Fruit fly (Drosophila melanogaster) whole organism, embryonic: ENCODE measurements around the gene Rbfox1.

Experiments used
- Ada2b ChIP-seq: fragments of 200-800 bp; sonication (Bioruptor generic); IDR thresholded peaks from 2 replicates; pipeline ENCODE4 v1.3.6; 2022; ENCODE audit warnings: missing biosample characterization, missing genetic modification characterization
- Antp ChIP-seq: fragments of 200-800 bp; sonication (Bioruptor generic); optimal IDR thresholded peaks from 3 replicates; lab custom pipeline; 2016; ENCODE audit warnings: missing biosample characterization, missing genetic modification characterization
- Awh ChIP-seq: fragments of 200-800 bp; sonication (Bioruptor generic); IDR thresholded peaks from 2 replicates; pipeline ENCODE4, ENCODE4 v1.3.6; 2022; ENCODE audit warnings: missing biosample characterization, missing genetic modification characterization
- B-H1 ChIP-seq: fragments of 200-800 bp; sonication (Bioruptor generic); IDR thresholded peaks from 3 replicates; pipeline ENCODE4 v1.3.6; 2022; ENCODE audit warnings: missing biosample characterization, missing genetic modification characterization
- Blimp-1 ChIP-seq: fragments of 200-800 bp; sonication (Bioruptor generic); optimal IDR thresholded peaks from 3 replicates; lab custom pipeline; 2018; ENCODE audit warnings: missing biosample characterization, missing genetic modification characterization, mild to moderate bottlenecking, moderate library complexity, missing genetic modification reagents
- C15 ChIP-seq: fragments of 200-800 bp; sonication (Bioruptor generic); IDR thresholded peaks from 3 replicates; pipeline ENCODE4 v1.3.6; 2022; ENCODE audit warnings: missing biosample characterization, missing genetic modification characterization
- CG10462 ChIP-seq: fragments of 200-800 bp; sonication (Bioruptor generic); optimal IDR thresholded peaks from 2 replicates; lab custom pipeline; 2016; ENCODE audit warnings: missing biosample characterization, missing genetic modification characterization
- CG12155 ChIP-seq: fragments of 200-800 bp; sonication (Bioruptor generic); optimal IDR thresholded peaks from 3 replicates; lab custom pipeline; 2016; ENCODE audit warnings: missing biosample characterization, missing genetic modification characterization
- CG12391 ChIP-seq: fragments of 200-800 bp; sonication (Bioruptor generic); optimal IDR thresholded peaks from 3 replicates; lab custom pipeline; 2018; ENCODE audit warnings: missing biosample characterization, mild to moderate bottlenecking, missing genetic modification characterization, moderate library complexity
- CG16813 ChIP-seq: fragments of 200-800 bp; sonication (Bioruptor generic); IDR thresholded peaks from 3 replicates; pipeline ENCODE4 v1.3.6; 2022; ENCODE audit warnings: missing biosample characterization, missing genetic modification characterization; ENCODE audit not compliant: partially characterized antibody
- CG17829 ChIP-seq: fragments of 200-800 bp; optimal IDR thresholded peaks from 2 replicates; lab custom pipeline; 2019; ENCODE audit warnings: missing biosample characterization, mild to moderate bottlenecking, missing genetic modification characterization, moderate library complexity
- CG18262 ChIP-seq: fragments of 200-800 bp; optimal IDR thresholded peaks from 3 replicates; lab custom pipeline; 2019; ENCODE audit warnings: missing biosample characterization, mild to moderate bottlenecking, missing genetic modification characterization, moderate library complexity
- CG2199 ChIP-seq: fragments of 200-800 bp; sonication (Bioruptor generic); IDR thresholded peaks from 3 replicates; pipeline ENCODE4 v1.3.6; 2022; ENCODE audit warnings: missing biosample characterization, missing genetic modification characterization
- CG2678 ChIP-seq: fragments of 200-800 bp; sonication (Bioruptor generic); optimal IDR thresholded peaks from 3 replicates; lab custom pipeline; 2019; ENCODE audit warnings: missing biosample characterization, mild to moderate bottlenecking, missing genetic modification characterization, moderate library complexity
- CG30403 ChIP-seq: fragments of 200-800 bp; sonication (Bioruptor generic); optimal IDR thresholded peaks from 3 replicates; lab custom pipeline; 2016; ENCODE audit warnings: missing biosample characterization, missing genetic modification characterization
- CG4820 ChIP-seq: fragments of 200-800 bp; sonication (Bioruptor generic); optimal IDR thresholded peaks from 3 replicates; lab custom pipeline; 2016; ENCODE audit warnings: missing biosample characterization, missing genetic modification characterization
- CG8388 ChIP-seq: fragments of 200-800 bp; sonication (Bioruptor generic); optimal IDR thresholded peaks from 2 replicates; lab custom pipeline; 2019; ENCODE audit warnings: missing biosample characterization, mild to moderate bottlenecking, missing genetic modification characterization, moderate library complexity
- CG8924 ChIP-seq: fragments of 200-800 bp; optimal IDR thresholded peaks from 3 replicates; lab custom pipeline; 2019; ENCODE audit warnings: missing biosample characterization, mild to moderate bottlenecking, missing genetic modification characterization, moderate library complexity
- CG9215 ChIP-seq: fragments of 200-800 bp; sonication (Bioruptor generic); IDR thresholded peaks from 2 replicates; pipeline ENCODE4 v1.3.6; 2022; ENCODE audit warnings: missing biosample characterization, missing genetic modification characterization
- CG9437 ChIP-seq: fragments of 200-800 bp; sonication (Bioruptor generic); optimal IDR thresholded peaks from 2 replicates; lab custom pipeline; 2018; ENCODE audit warnings: missing biosample characterization, mild to moderate bottlenecking, missing genetic modification characterization
- CG9727 ChIP-seq: fragments of 200-800 bp; sonication (Bioruptor generic); optimal IDR thresholded peaks from 3 replicates; lab custom pipeline; 2017; ENCODE audit warnings: missing biosample characterization, mild to moderate bottlenecking, missing genetic modification characterization
- CG9932 ChIP-seq: fragments of 200-800 bp; sonication (Bioruptor generic); IDR thresholded peaks from 2 replicates; pipeline ENCODE4 v1.3.6; 2022; ENCODE audit warnings: missing biosample characterization, missing genetic modification characterization
- E2f1 ChIP-seq: fragments of 200-800 bp; sonication (Bioruptor generic); IDR thresholded peaks from 2 replicates; pipeline ENCODE4 v1.3.6; 2022; ENCODE audit warnings: missing biosample characterization, missing genetic modification characterization
- HLH4C ChIP-seq: fragments of 200-800 bp; sonication (Bioruptor generic); IDR thresholded peaks from 3 replicates; pipeline ENCODE4 v1.3.6; 2022; ENCODE audit warnings: missing biosample characterization, missing genetic modification characterization; ENCODE audit not compliant: partially characterized antibody
- Hey ChIP-seq: fragments of 200-800 bp; sonication (Bioruptor generic); optimal IDR thresholded peaks from 3 replicates; lab custom pipeline; 2018; ENCODE audit warnings: missing biosample characterization, mild to moderate bottlenecking, missing genetic modification characterization
- Nf-YB ChIP-seq: fragments of 200-800 bp; sonication (Bioruptor generic); optimal IDR thresholded peaks from 3 replicates; lab custom pipeline; 2019; ENCODE audit warnings: missing biosample characterization, mild to moderate bottlenecking, missing genetic modification characterization, moderate library complexity
- PHDP ChIP-seq: fragments of 200-800 bp; sonication (Bioruptor generic); optimal IDR thresholded peaks from 3 replicates; lab custom pipeline; 2018; ENCODE audit warnings: missing biosample characterization, mild to moderate bottlenecking, missing genetic modification characterization, moderate library complexity
- Ptx1 ChIP-seq: fragments of 200-800 bp; sonication (Bioruptor generic); IDR thresholded peaks from 2 replicates; pipeline ENCODE4 v1.3.6; 2022; ENCODE audit warnings: missing biosample characterization, missing genetic modification characterization
- Rfx ChIP-seq: fragments of 200-800 bp; sonication (Bioruptor generic); IDR thresholded peaks from 2 replicates; pipeline ENCODE4 v1.3.6; 2022; ENCODE audit warnings: missing biosample characterization, missing genetic modification characterization
- Xrp1 ChIP-seq: fragments of 200-800 bp; sonication (Bioruptor generic); IDR thresholded peaks from 2 replicates; pipeline ENCODE4 v1.3.6; 2022; ENCODE audit warnings: missing biosample characterization, missing genetic modification characterization
- ash1 ChIP-seq: fragments of 200-800 bp; sonication (Bioruptor generic); optimal IDR thresholded peaks from 2 replicates; lab custom pipeline; 2018; ENCODE audit warnings: missing biosample characterization, mild to moderate bottlenecking, missing genetic modification characterization
- bbx ChIP-seq: fragments of 200-800 bp; sonication (Bioruptor generic); IDR thresholded peaks from 2 replicates; pipeline ENCODE4 v1.3.6; 2022; ENCODE audit warnings: missing biosample characterization, missing genetic modification characterization; ENCODE audit not compliant: partially characterized antibody
- bsh ChIP-seq, 2 experiments: fragments of 200-800 bp; sonication (Bioruptor generic); optimal IDR thresholded peaks; 2 replicates each; lab custom pipeline; 2017 to 2018; ENCODE audit warnings: mild to moderate bottlenecking in 2 of 2, missing biosample characterization in 2 of 2, missing genetic modification characterization in 2 of 2, moderate library complexity in 1 of 2
- cas ChIP-seq: fragments of 200-800 bp; sonication (Bioruptor generic); IDR thresholded peaks from 2 replicates; pipeline ENCODE4 v1.3.6; 2022; ENCODE audit warnings: missing biosample characterization, missing genetic modification characterization
- crc ChIP-seq: fragments of 200-800 bp; sonication (Bioruptor generic); optimal IDR thresholded peaks from 2 replicates; lab custom pipeline; 2016; ENCODE audit warnings: missing biosample characterization, missing genetic modification characterization
- dmrt99B ChIP-seq: fragments of 200-800 bp; sonication (Bioruptor generic); optimal IDR thresholded peaks from 2 replicates; lab custom pipeline; 2018; ENCODE audit warnings: missing biosample characterization, mild to moderate bottlenecking, missing genetic modification characterization, moderate library complexity
- ewg ChIP-seq: fragments of 200-800 bp; sonication (Bioruptor generic); optimal IDR thresholded peaks from 3 replicates; lab custom pipeline; 2017; ENCODE audit warnings: mild to moderate bottlenecking, missing biosample characterization, missing genetic modification reagents, missing genetic modification characterization
- grau ChIP-seq: fragments of 200-800 bp; optimal IDR thresholded peaks from 3 replicates; lab custom pipeline; 2019; ENCODE audit warnings: missing biosample characterization, mild to moderate bottlenecking, missing genetic modification characterization, moderate library complexity
- pfk ChIP-seq: fragments of 200-800 bp; sonication (Bioruptor generic); optimal IDR thresholded peaks from 2 replicates; lab custom pipeline; 2018; ENCODE audit warnings: missing biosample characterization, mild to moderate bottlenecking, missing genetic modification characterization, moderate library complexity
- phol ChIP-seq: fragments of 200-800 bp; sonication (Bioruptor generic); optimal IDR thresholded peaks from 3 replicates; lab custom pipeline; 2018; ENCODE audit warnings: missing biosample characterization, mild to moderate bottlenecking, missing genetic modification characterization, moderate library complexity
- schlank ChIP-seq: fragments of 200-800 bp; sonication (Bioruptor generic); optimal IDR thresholded peaks from 2 replicates; lab custom pipeline; 2018; ENCODE audit warnings: missing biosample characterization, mild to moderate bottlenecking, missing genetic modification characterization
- stc ChIP-seq: fragments of 200-800 bp; sonication (Bioruptor generic); IDR thresholded peaks from 2 replicates; pipeline ENCODE4 v1.3.6; 2022; ENCODE audit warnings: missing biosample characterization, missing genetic modification characterization
- tgo ChIP-seq: fragments of 200-800 bp; sonication (Bioruptor generic); IDR thresholded peaks from 3 replicates; pipeline ENCODE4 v1.3.6; 2022; ENCODE audit warnings: missing biosample characterization, missing genetic modification characterization
- trem ChIP-seq: fragments of 200-800 bp; optimal IDR thresholded peaks from 3 replicates; lab custom pipeline; 2019; ENCODE audit warnings: missing biosample characterization, mild to moderate bottlenecking, missing genetic modification characterization, moderate library complexity
- tup ChIP-seq: fragments of 200-800 bp; sonication (Bioruptor generic); optimal IDR thresholded peaks from 2 replicates; lab custom pipeline; 2016; ENCODE audit warnings: missing biosample characterization, mild to moderate bottlenecking, missing genetic modification characterization, moderate library complexity
- twi ChIP-seq: fragments of 200-800 bp; optimal IDR thresholded peaks from 2 replicates; lab custom pipeline; 2019; ENCODE audit warnings: missing biosample characterization, mild to moderate bottlenecking, missing genetic modification characterization, moderate library complexity
- zf30C ChIP-seq: fragments of 200-800 bp; sonication (Bioruptor generic); optimal IDR thresholded peaks from 3 replicates; lab custom pipeline; 2018; ENCODE audit warnings: missing biosample characterization, mild to moderate bottlenecking, missing genetic modification characterization
- zfh1 ChIP-seq: fragments of 200-800 bp; sonication (Bioruptor generic); IDR thresholded peaks from 3 replicates; pipeline ENCODE4 v1.3.6; 2022; ENCODE audit warnings: missing biosample characterization, missing genetic modification characterization

Gene Rbfox1

dm6 chr3L:10525168-10525567, 44.0 kb downstream of the Rbfox1 start (continued):
- TF ChIP-seq HLH4C (GFP tag; lab: Robert Waterston, UW) (no peak), tup (GFP tag; lab: Kevin White, UChicago) (no peak), E2f1 (GFP tag; lab: Robert Waterston, UW) (no peak), Hey (tag; lab: Kevin White, UChicago) (no peak), CG12155 (GFP tag; lab: Kevin White, UChicago) (no peak), ash1 (GFP tag; lab: Kevin White, UChicago) (no peak), CG9215 (GFP tag; lab: Robert Waterston, UW) (no peak), dmrt99B (tag; lab: Kevin White, UChicago) (peak; percentile 39), CG9727 (GFP tag; lab: Kevin White, UChicago) (no peak), grau (tag; lab: Kevin White, UChicago) (peak; percentile 12), CG10462 (no peak), Antp (no peak), phol (tag; lab: Kevin White, UChicago) (peak; percentile 5), C15 (no peak)

- no peak for TF ChIP-seq schlank (tag; lab: Kevin White, UChicago)
- peak; percentile 100 for TF ChIP-seq twi (tag; lab: Kevin White, UChicago)
- TF ChIP-seq CG2199 (GFP tag; lab: Robert Waterston, UW) = peak; percentile 99
- TF ChIP-seq CG30403 (GFP tag; lab: Kevin White, UChicago) = peak; percentile 18
- peak; percentile 24 for TF ChIP-seq CG8924
- TF ChIP-seq CG2678 (tag; lab: Kevin White, UChicago) = peak; percentile 47
- 0 out of 3 replicates have a peak, but pooled peaks have one; percentile 32 for TF ChIP-seq CG16813 (GFP tag; lab: Robert Waterston, UW)
- TF ChIP-seq bsh (GFP tag; optimal IDR thresholded peaks at IDR 0.05; lab: Kevin White, UChicago) = peak in 1 of 2 experiments; percentile 61
- peak; percentile 28 for TF ChIP-seq CG8388 (GFP tag; lab: Kevin White, UChicago)
- TF ChIP-seq Nf-YB = peak; percentile 23
- TF ChIP-seq ewg (GFP tag; lab: Kevin White, UChicago) = no peak
- peak; percentile 30; the same call in 1 of the 2 replicates for TF ChIP-seq Ptx1 (GFP tag; lab: Robert Waterston, UW)
- peak; percentile 38 for TF ChIP-seq CG12391 (tag; lab: Kevin White, UChicago)
- peak; percentile 69 for TF ChIP-seq zf30C (GFP tag; lab: Kevin White, UChicago)
- TF ChIP-seq PHDP (tag; lab: Kevin White, UChicago) = peak; percentile 46
- no peak for TF ChIP-seq CG9932 (GFP tag; lab: Robert Waterston, UW)
- no peak for TF ChIP-seq B-H1 (GFP tag; lab: Robert Waterston, UW)
- no peak for TF ChIP-seq crc (GFP tag; lab: Kevin White, UChicago)
- TF ChIP-seq Ada2b = no peak
- TF ChIP-seq CG9437 (GFP tag; lab: Kevin White, UChicago) = no peak
- TF ChIP-seq bbx (GFP tag; lab: Robert Waterston, UW) = no peak
- TF ChIP-seq pfk = peak; percentile 70
- TF ChIP-seq zfh1 (GFP tag; lab: Robert Waterston, UW) = no peak
- TF ChIP-seq tgo (GFP tag; lab: Robert Waterston, UW) = no peak
- TF ChIP-seq Blimp-1 (GFP tag; lab: Kevin White, UChicago) = peak; percentile 49
- peak; percentile 64 for TF ChIP-seq CG18262
- TF ChIP-seq Rfx (GFP tag; lab: Robert Waterston, UW) = no peak
- no peak for TF ChIP-seq CG4820 (GFP tag; lab: Kevin White, UChicago)
- no peak for TF ChIP-seq stc (GFP tag; lab: Robert Waterston, UW)
- no peak for TF ChIP-seq Awh (GFP tag; lab: Robert Waterston, UW)
- TF ChIP-seq CG9727 (GFP tag; lab: Kevin White, UChicago) = peak; percentile 6
- TF ChIP-seq cas (GFP tag; lab: Robert Waterston, UW) = no peak
- peak; percentile 47 for TF ChIP-seq CG17829 (tag; lab: Kevin White, UChicago)
- peak; percentile 45; the same call in 1 of the 2 replicates for TF ChIP-seq Xrp1 (GFP tag; lab: Robert Waterston, UW)
- peak; percentile 45 for TF ChIP-seq trem (tag; lab: Kevin White, UChicago)
These were observed 44.6 kb downstream of the Rbfox1 start for dm6 chr3L:10525641-10526382.
